Worm (Caenorhabditis elegans) whole organism, young adult: ENCODE results near the gene C25D7.15.

Experiments used
- B0019.2 ChIP-seq: fragments of 200-800 bp; sonication (Bioruptor generic); conservative IDR thresholded peaks from 2 replicates; pipeline ENCODE4 v1.3.6; 2022; ENCODE audit warnings: missing genetic modification reagents, missing genetic modification characterization, missing compliant biosample characterization
- B0035.1 ChIP-seq: sonication (generic microtip); optimal IDR thresholded peaks from 2 replicates; lab custom pipeline; 2016; ENCODE audit warnings: missing genetic modification characterization, mild to moderate bottlenecking, missing compliant biosample characterization, missing genotype, missing genetic modification reagents
- F23B12.7 ChIP-seq: sonication (generic microtip); optimal IDR thresholded peaks from 2 replicates; lab custom pipeline; 2017; ENCODE audit warnings: missing genetic modification characterization, mild to moderate bottlenecking, missing compliant biosample characterization, antibody characterized with exemption, moderate library complexity; ENCODE audit not compliant: insufficient read depth
- F37B4.10 ChIP-seq: fragments of 200-800 bp; sonication (Bioruptor generic); IDR thresholded peaks from 2 replicates; pipeline ENCODE4 v1.3.6; 2022; ENCODE audit warnings: missing genetic modification characterization, missing compliant biosample characterization
- F52B5.7 ChIP-seq: sonication (generic microtip); optimal IDR thresholded peaks from 2 replicates; lab custom pipeline; 2016; ENCODE audit warnings: mild to moderate bottlenecking, missing genetic modification characterization, missing compliant biosample characterization
- F55B11.4 ChIP-seq: sonication (generic microtip); optimal IDR thresholded peaks from 2 replicates; lab custom pipeline; 2016; ENCODE audit warnings: missing compliant biosample characterization, missing genetic modification characterization, borderline replicate concordance; ENCODE audit not compliant: insufficient read depth
- K12H6.12 ChIP-seq: fragments of 200-800 bp; sonication (Bioruptor generic); optimal IDR thresholded peaks from 2 replicates; lab custom pipeline; 2018; ENCODE audit warnings: mild to moderate bottlenecking, missing genetic modification characterization, missing compliant biosample characterization
- Y53F4B.3 ChIP-seq: fragments of 200-800 bp; sonication (Bioruptor generic); IDR thresholded peaks from 2 replicates; pipeline ENCODE4 v1.3.6; 2022; ENCODE audit warnings: missing genetic modification reagents, missing genetic modification characterization, missing compliant biosample characterization
- Y79H2A.3 ChIP-seq: fragments of 200-800 bp; sonication (Bioruptor generic); conservative IDR thresholded peaks from 2 replicates; pipeline ENCODE4 v1.3.6; 2022; ENCODE audit warnings: missing genetic modification reagents, missing genetic modification characterization, missing compliant biosample characterization
- akir-1 ChIP-seq: fragments of 200-800 bp; sonication (Bioruptor generic); optimal IDR thresholded peaks from 2 replicates; lab custom pipeline; 2018; ENCODE audit warnings: mild to moderate bottlenecking, missing genetic modification characterization, moderate library complexity, missing compliant biosample characterization
- atf-7 ChIP-seq: sonication (generic microtip); optimal IDR thresholded peaks from 2 replicates; lab custom pipeline; 2017; ENCODE audit warnings: mild to moderate bottlenecking, missing genetic modification characterization, missing compliant biosample characterization
- athp-1 ChIP-seq: sonication (generic microtip); optimal IDR thresholded peaks from 2 replicates; lab custom pipeline; 2017; ENCODE audit warnings: mild to moderate bottlenecking, missing genetic modification characterization, missing compliant biosample characterization
- attf-5 ChIP-seq: fragments of 200-800 bp; sonication (Bioruptor generic); optimal IDR thresholded peaks from 2 replicates; lab custom pipeline; 2018; ENCODE audit warnings: mild to moderate bottlenecking, missing genetic modification characterization, missing compliant biosample characterization
- ccch-3 ChIP-seq: fragments of 200-800 bp; sonication (Bioruptor generic); optimal IDR thresholded peaks from 2 replicates; lab custom pipeline; 2018; ENCODE audit warnings: mild to moderate bottlenecking, missing genetic modification characterization, missing compliant biosample characterization
- cebp-1 ChIP-seq, 2 experiments: fragments of 200-800 bp in 1 of 2; sonication (Bioruptor generic) in 1 of 2; sonication (generic microtip) in 1 of 2; IDR thresholded peaks in 1 of 2; optimal IDR thresholded peaks in 1 of 2; 2 replicates each; pipeline versions ENCODE4 v1.3.6 to Lab custom; 2017 to 2022; ENCODE audit warnings: missing compliant biosample characterization in 2 of 2, missing genetic modification characterization in 2 of 2, mild to moderate bottlenecking in 1 of 2, missing genetic modification reagents in 1 of 2, moderate library complexity in 1 of 2
- ceh-100 ChIP-seq: fragments of 200-800 bp; sonication (Bioruptor generic); IDR thresholded peaks from 2 replicates; pipeline ENCODE4 v1.3.6; 2022; ENCODE audit warnings: missing genetic modification reagents, missing genetic modification characterization, missing compliant biosample characterization
- ceh-27 ChIP-seq: fragments of 200-800 bp; sonication (Bioruptor generic); optimal IDR thresholded peaks from 2 replicates; lab custom pipeline; 2018; ENCODE audit warnings: mild to moderate bottlenecking, missing genetic modification characterization, moderate library complexity, missing compliant biosample characterization
- ceh-79 ChIP-seq: sonication (generic microtip); optimal IDR thresholded peaks from 2 replicates; lab custom pipeline; 2017; ENCODE audit warnings: mild to moderate bottlenecking, missing genetic modification characterization, missing compliant biosample characterization
- chd-7 ChIP-seq: sonication (generic microtip); optimal IDR thresholded peaks from 2 replicates; lab custom pipeline; 2016; ENCODE audit warnings: mild to moderate bottlenecking, missing genetic modification characterization, moderate library complexity, missing compliant biosample characterization
- die-1 ChIP-seq: sonication (generic microtip); optimal IDR thresholded peaks from 2 replicates; lab custom pipeline; 2016; ENCODE audit warnings: missing genotype, mild to moderate bottlenecking, missing genetic modification characterization, missing compliant biosample characterization
- egrh-3 ChIP-seq: fragments of 200-800 bp; sonication (Bioruptor generic); IDR thresholded peaks from 2 replicates; pipeline ENCODE4 v1.3.6; 2022; ENCODE audit warnings: missing genetic modification reagents, missing genetic modification characterization, missing compliant biosample characterization
- ets-4 ChIP-seq: fragments of 200-800 bp; sonication (Bioruptor generic); optimal IDR thresholded peaks from 2 replicates; lab custom pipeline; 2018; ENCODE audit warnings: mild to moderate bottlenecking, missing genetic modification characterization, missing compliant biosample characterization
- fkh-3 ChIP-seq: sonication (generic microtip); optimal IDR thresholded peaks from 2 replicates; lab custom pipeline; 2016; ENCODE audit warnings: mild to moderate bottlenecking, missing genetic modification characterization, missing compliant biosample characterization
- gei-17 ChIP-seq: fragments of 200-800 bp; sonication (Bioruptor generic); optimal IDR thresholded peaks from 2 replicates; lab custom pipeline; 2018; ENCODE audit warnings: mild to moderate bottlenecking, missing genetic modification characterization, missing compliant biosample characterization
- him-1 ChIP-seq: sonication (generic microtip); optimal IDR thresholded peaks from 2 replicates; lab custom pipeline; 2016; ENCODE audit warnings: missing genotype, missing genetic modification reagents, missing genetic modification characterization, missing compliant biosample characterization
- hmg-1.2 ChIP-seq: fragments of 200-800 bp; sonication (Bioruptor generic); IDR thresholded peaks from 2 replicates; pipeline ENCODE4 v1.3.6; 2022; ENCODE audit warnings: missing genetic modification reagents, missing genetic modification characterization, missing compliant biosample characterization
- hmg-20 ChIP-seq: fragments of 200-800 bp; sonication (Bioruptor generic); IDR thresholded peaks from 2 replicates; pipeline ENCODE4 v1.3.6; 2022; ENCODE audit warnings: missing genetic modification reagents, missing genetic modification characterization, missing compliant biosample characterization
- lag-1 ChIP-seq: fragments of 200-800 bp; sonication (Bioruptor generic); IDR thresholded peaks from 2 replicates; pipeline ENCODE4 v1.3.6; 2022; ENCODE audit warnings: missing genetic modification reagents, missing genetic modification characterization, missing compliant biosample characterization
- let-607 ChIP-seq, 2 experiments: fragments of 200-800 bp in 1 of 2; sonication (Bioruptor generic) in 1 of 2; sonication (generic microtip) in 1 of 2; optimal IDR thresholded peaks; 2 replicates each; lab custom pipeline; 2016 to 2018; ENCODE audit warnings: mild to moderate bottlenecking in 2 of 2, missing compliant biosample characterization in 2 of 2, missing genetic modification characterization in 2 of 2, moderate library complexity in 2 of 2, missing genotype in 1 of 2
- lin-40 ChIP-seq: sonication (generic microtip); optimal IDR thresholded peaks from 2 replicates; lab custom pipeline; 2016; ENCODE audit warnings: missing genetic modification characterization, mild to moderate bottlenecking, missing compliant biosample characterization, missing genotype, missing genetic modification reagents
- lin-54 ChIP-seq: fragments of 200-800 bp; sonication (Bioruptor generic); optimal IDR thresholded peaks from 2 replicates; lab custom pipeline; 2018; ENCODE audit warnings: mild to moderate bottlenecking, missing genetic modification characterization, missing compliant biosample characterization
- lsl-1 ChIP-seq: fragments of 200-800 bp; sonication (Bioruptor generic); optimal IDR thresholded peaks from 2 replicates; lab custom pipeline; 2018; ENCODE audit warnings: mild to moderate bottlenecking, missing genetic modification characterization, moderate library complexity, missing compliant biosample characterization
- mcd-1 ChIP-seq: fragments of 200-800 bp; sonication (Bioruptor generic); IDR thresholded peaks from 2 replicates; pipeline ENCODE4 v1.3.6; 2022; ENCODE audit warnings: missing genetic modification reagents, missing genetic modification characterization, missing compliant biosample characterization
- nhr-179 ChIP-seq: sonication (generic microtip); optimal IDR thresholded peaks from 2 replicates; lab custom pipeline; 2016; ENCODE audit warnings: mild to moderate bottlenecking, missing genetic modification characterization, missing compliant biosample characterization
- nhr-80 ChIP-seq: sonication (generic microtip); optimal IDR thresholded peaks from 2 replicates; lab custom pipeline; 2016; ENCODE audit warnings: missing genetic modification characterization, missing compliant biosample characterization
- rcor-1 ChIP-seq: fragments of 200-800 bp; sonication (Bioruptor generic); IDR thresholded peaks from 2 replicates; pipeline ENCODE4 v1.3.6; 2022; ENCODE audit warnings: missing genetic modification reagents, missing genetic modification characterization, missing compliant biosample characterization
- sdz-38 ChIP-seq: sonication (generic microtip); optimal IDR thresholded peaks from 2 replicates; lab custom pipeline; 2016; ENCODE audit warnings: missing genotype, missing genetic modification characterization, missing compliant biosample characterization
- snpc-1.3 ChIP-seq: sonication (generic microtip); optimal IDR thresholded peaks from 2 replicates; lab custom pipeline; 2017; ENCODE audit warnings: missing genetic modification characterization, mild to moderate bottlenecking, missing compliant biosample characterization, antibody characterized with exemption, moderate library complexity, missing genotype, missing genetic modification reagents; ENCODE audit not compliant: insufficient read depth
- snpc-3.4 ChIP-seq: sonication (generic microtip); optimal IDR thresholded peaks from 2 replicates; lab custom pipeline; 2017; ENCODE audit warnings: missing genetic modification characterization, mild to moderate bottlenecking, missing compliant biosample characterization, antibody characterized with exemption, moderate library complexity, missing genotype, missing genetic modification reagents
- snpc-4 ChIP-seq, 5 experiments: fragments of 150-350 bp in 1 of 5; sonication (generic microtip) in 4 of 5; optimal IDR thresholded peaks; 2 replicates each; lab custom pipeline; 2014 to 2018; ENCODE audit warnings: missing genetic modification characterization in 5 of 5, missing biosample characterization in 3 of 5, antibody characterized with exemption in 2 of 5, mild to moderate bottlenecking in 2 of 5, missing compliant biosample characterization in 2 of 5, missing genotype in 2 of 5, moderate library complexity in 2 of 5, missing genetic modification reagents in 1 of 5
- sptf-2 ChIP-seq: fragments of 200-800 bp; sonication (Bioruptor generic); optimal IDR thresholded peaks from 2 replicates; lab custom pipeline; 2018; ENCODE audit warnings: mild to moderate bottlenecking, missing genetic modification characterization, missing compliant biosample characterization
- unc-130 ChIP-seq: sonication (generic microtip); optimal IDR thresholded peaks from 2 replicates; lab custom pipeline; 2016; ENCODE audit warnings: missing genetic modification reagents, missing genetic modification characterization, missing compliant biosample characterization
- zim-3 ChIP-seq: sonication (generic microtip); optimal IDR thresholded peaks from 2 replicates; lab custom pipeline; 2017; ENCODE audit warnings: mild to moderate bottlenecking, missing genetic modification characterization, moderate library complexity, missing compliant biosample characterization
- ztf-22 ChIP-seq: fragments of 200-800 bp; sonication (Bioruptor generic); optimal IDR thresholded peaks from 2 replicates; lab custom pipeline; 2018; ENCODE audit warnings: mild to moderate bottlenecking, missing genetic modification characterization, moderate library complexity, missing compliant biosample characterization
- ztf-26 ChIP-seq: sonication (generic microtip); optimal IDR thresholded peaks from 2 replicates; lab custom pipeline; 2017; ENCODE audit warnings: missing genetic modification characterization, missing compliant biosample characterization
- ztf-3 ChIP-seq: fragments of 200-800 bp; sonication (Bioruptor generic); optimal IDR thresholded peaks from 2 replicates; lab custom pipeline; 2018; ENCODE audit warnings: mild to moderate bottlenecking, missing genetic modification characterization, missing compliant biosample characterization
- ztf-6 ChIP-seq: fragments of 200-800 bp; sonication (Bioruptor generic); IDR thresholded peaks from 2 replicates; pipeline ENCODE4 v1.3.6; 2022; ENCODE audit warnings: missing genetic modification reagents, missing genetic modification characterization, missing compliant biosample characterization

C25D7.15 gene

DNA sequence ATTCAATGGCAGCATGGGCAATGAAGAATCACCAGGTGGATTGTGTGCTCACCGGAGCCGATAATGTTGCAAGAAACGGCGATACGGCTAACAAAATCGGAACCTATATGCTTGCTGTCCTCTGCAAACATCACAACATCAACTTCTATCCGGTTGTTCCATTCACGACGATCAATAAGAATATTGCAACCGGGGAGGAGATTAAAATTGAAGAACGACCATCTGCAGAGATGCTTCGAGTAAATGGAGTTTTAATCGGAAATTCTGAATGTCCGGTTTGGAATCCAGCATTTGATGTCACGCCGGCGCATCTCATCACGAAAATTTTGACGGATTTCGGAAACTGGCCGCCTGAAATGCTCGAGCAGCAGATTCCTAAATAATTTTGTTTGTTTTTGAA lies 24.1 kb downstream of the C25D7.15 start (continued):
- no peak for TF ChIP-seq snpc-4 (GFP tag; optimal IDR thresholded peaks at IDR 0.05; lab: Kevin White, UChicago)
- peak in 1 of 4 experiments; percentile 28 for TF ChIP-seq snpc-4 (tag; optimal IDR thresholded peaks at IDR 0.05; lab: Kevin White, UChicago)
- TF ChIP-seq F55B11.4 (tag; lab: Kevin White, UChicago): no peak
- no peak for TF ChIP-seq him-1 (tag; lab: Kevin White, UChicago)
- no peak for TF ChIP-seq cebp-1 (GFP tag; IDR thresholded peaks at IDR 0.05; lab: Robert Waterston, UW)
- TF ChIP-seq cebp-1 (tag; optimal IDR thresholded peaks at IDR 0.05; lab: Kevin White, UChicago): peak; percentile 65
- TF ChIP-seq F37B4.10 (GFP tag; lab: Robert Waterston, UW): no peak
- no peak for TF ChIP-seq lin-40
- no peak for TF ChIP-seq ceh-27 (GFP tag; lab: Kevin White, UChicago)
- no peak for TF ChIP-seq sptf-2 (GFP tag; lab: Kevin White, UChicago)
- no peak for TF ChIP-seq nhr-179
- TF ChIP-seq F52B5.7 (tag; lab: Kevin White, UChicago): no peak
- peak; percentile 18 for TF ChIP-seq atf-7 (tag; lab: Kevin White, UChicago)
- TF ChIP-seq lag-1 (GFP tag; lab: Robert Waterston, UW): no peak
- no peak for TF ChIP-seq F23B12.7
- TF ChIP-seq egrh-3 (GFP tag; lab: Robert Waterston, UW): no peak
- TF ChIP-seq lsl-1 (GFP tag; lab: Kevin White, UChicago): peak; percentile 30
- no peak for TF ChIP-seq B0035.1 (tag; lab: Kevin White, UChicago)
- peak; percentile 27 for TF ChIP-seq lin-54 (GFP tag; lab: Kevin White, UChicago)
- TF ChIP-seq ceh-79 (tag; lab: Kevin White, UChicago): no peak
- no peak for TF ChIP-seq sdz-38 (tag; lab: Kevin White, UChicago)
- TF ChIP-seq Y79H2A.3 (GFP tag; lab: Robert Waterston, UW): no peak
- no peak for TF ChIP-seq ccch-3 (GFP tag; lab: Kevin White, UChicago)
- TF ChIP-seq chd-7 (tag; lab: Kevin White, UChicago): peak; percentile 57
- TF ChIP-seq ztf-22 (GFP tag; lab: Kevin White, UChicago): peak; percentile 5
- TF ChIP-seq snpc-1.3 (tag; lab: Kevin White, UChicago): no peak
- no peak for TF ChIP-seq rcor-1
- TF ChIP-seq B0019.2 (GFP tag; lab: Robert Waterston, UW): no peak
- peak; percentile 5 for TF ChIP-seq die-1 (tag; lab: Kevin White, UChicago)
- TF ChIP-seq akir-1 (GFP tag; lab: Kevin White, UChicago): no peak
- no peak for TF ChIP-seq K12H6.12 (tag; lab: Kevin White, UChicago)
- no peak for TF ChIP-seq ceh-100
- TF ChIP-seq fkh-3: no peak
- peak; percentile 82 for TF ChIP-seq athp-1 (tag; lab: Kevin White, UChicago)
- no peak for TF ChIP-seq ztf-6
- TF ChIP-seq gei-17 (GFP tag; lab: Kevin White, UChicago): no peak
- no peak for TF ChIP-seq unc-130 (GFP tag; lab: Kevin White, UChicago)
- no peak for TF ChIP-seq Y53F4B.3 (GFP tag; lab: Robert Waterston, UW)
- peak; percentile 40 for TF ChIP-seq hmg-1.2 (GFP tag; lab: Robert Waterston, UW)
- TF ChIP-seq ztf-3: no peak
- no peak for TF ChIP-seq hmg-20 (GFP tag; lab: Robert Waterston, UW)
- no peak for TF ChIP-seq let-607 (tag; optimal IDR thresholded peaks at IDR 0.05; lab: Kevin White, UChicago)
- peak; percentile 9 for TF ChIP-seq ztf-26 (tag; lab: Kevin White, UChicago)
- peak; percentile 51; the same call in 1 of the 2 replicates for TF ChIP-seq mcd-1 (GFP tag; lab: Robert Waterston, UW)
- TF ChIP-seq zim-3 (tag; lab: Kevin White, UChicago): peak; percentile 33
- peak; percentile 14 for TF ChIP-seq attf-5 (GFP tag; lab: Kevin White, UChicago)
- TF ChIP-seq nhr-80: no peak
- TF ChIP-seq ets-4 (GFP tag; lab: Kevin White, UChicago): no peak
- TF ChIP-seq snpc-3.4 (tag; lab: Kevin White, UChicago): no peak
